Fruit fly (Drosophila melanogaster) whole organism, embryonic: ENCODE data around the gene Ugt35D1.

ENCODE experiments used
- B-H2 ChIP-seq: fragments of 200-800 bp; sonication (Bioruptor generic); optimal IDR thresholded peaks from 2 replicates; lab custom pipeline; 2018; ENCODE audit warnings: missing biosample characterization, mild to moderate bottlenecking, missing genetic modification characterization
- CG10274 ChIP-seq: fragments of 200-800 bp; sonication (Bioruptor generic); optimal IDR thresholded peaks from 3 replicates; lab custom pipeline; 2017; ENCODE audit warnings: missing biosample characterization, mild to moderate bottlenecking, missing genetic modification characterization
- CG11085 ChIP-seq: fragments of 200-800 bp; sonication (Bioruptor generic); IDR thresholded peaks from 2 replicates; pipeline ENCODE4 v1.3.6; 2022; ENCODE audit warnings: missing biosample characterization, missing genetic modification characterization
- CG11093 ChIP-seq: fragments of 200-800 bp; sonication (Bioruptor generic); IDR thresholded peaks from 3 replicates; pipeline ENCODE4 v1.3.6; 2022; ENCODE audit warnings: missing biosample characterization, missing genetic modification characterization
- CG13775 ChIP-seq: fragments of 200-800 bp; sonication (Bioruptor generic); optimal IDR thresholded peaks from 3 replicates; lab custom pipeline; 2017; ENCODE audit warnings: missing biosample characterization, mild to moderate bottlenecking, missing genetic modification characterization
- CG14965 ChIP-seq: fragments of 200-800 bp; sonication (Bioruptor generic); optimal IDR thresholded peaks from 2 replicates; lab custom pipeline; 2016; ENCODE audit warnings: missing biosample characterization, missing genetic modification characterization, borderline replicate concordance
- CG15479 ChIP-seq: fragments of 200-800 bp; sonication (Bioruptor generic); optimal IDR thresholded peaks from 3 replicates; lab custom pipeline; 2019; ENCODE audit warnings: missing biosample characterization, mild to moderate bottlenecking, missing genetic modification characterization, moderate library complexity
- CG18476 ChIP-seq: fragments of 200-800 bp; sonication (Bioruptor generic); optimal IDR thresholded peaks from 2 replicates; lab custom pipeline; 2016; ENCODE audit warnings: missing biosample characterization, mild to moderate bottlenecking, missing genetic modification characterization
- CG18619 ChIP-seq: fragments of 200-800 bp; sonication (Bioruptor generic); optimal IDR thresholded peaks from 3 replicates; lab custom pipeline; 2017; ENCODE audit warnings: missing biosample characterization, mild to moderate bottlenecking, missing genetic modification characterization
- CG18764 ChIP-seq: fragments of 200-800 bp; sonication (Bioruptor generic); optimal IDR thresholded peaks from 3 replicates; lab custom pipeline; 2016; ENCODE audit warnings: missing biosample characterization, missing genetic modification characterization
- CG32772 ChIP-seq: fragments of 200-800 bp; sonication (Bioruptor generic); IDR thresholded peaks from 2 replicates; pipeline ENCODE4 v1.3.6; 2022; ENCODE audit warnings: missing biosample characterization, missing genetic modification characterization
- CG3838 ChIP-seq: fragments of 200-800 bp; sonication (Bioruptor generic); optimal IDR thresholded peaks from 3 replicates; lab custom pipeline; 2016; ENCODE audit warnings: missing biosample characterization, missing genetic modification characterization
- CG4360 ChIP-seq: fragments of 200-800 bp; sonication (Bioruptor generic); IDR thresholded peaks from 2 replicates; pipeline ENCODE4 v1.3.6; 2022; ENCODE audit warnings: missing biosample characterization, missing genetic modification characterization
- CG4424 ChIP-seq: fragments of 200-800 bp; sonication (Bioruptor generic); optimal IDR thresholded peaks from 3 replicates; lab custom pipeline; 2016; ENCODE audit warnings: missing biosample characterization, missing genetic modification characterization
- CG6689 ChIP-seq: fragments of 200-800 bp; sonication (Bioruptor generic); IDR thresholded peaks from 2 replicates; pipeline ENCODE4 v1.3.6; 2022; ENCODE audit warnings: missing biosample characterization, missing genetic modification characterization
- CG9609 ChIP-seq: fragments of 200-800 bp; sonication (Bioruptor generic); optimal IDR thresholded peaks from 3 replicates; lab custom pipeline; 2016; ENCODE audit warnings: missing biosample characterization, missing genetic modification characterization
- CHES-1-like ChIP-seq: fragments of 200-800 bp; sonication (Bioruptor generic); optimal IDR thresholded peaks from 2 replicates; lab custom pipeline; 2016; ENCODE audit warnings: missing biosample characterization, missing genetic modification characterization
- Dip3 ChIP-seq: fragments of 200-800 bp; sonication (Bioruptor generic); optimal IDR thresholded peaks from 3 replicates; lab custom pipeline; 2016; ENCODE audit warnings: missing biosample characterization, missing genetic modification characterization
- Drgx ChIP-seq: fragments of 200-800 bp; sonication (Bioruptor generic); IDR thresholded peaks from 2 replicates; pipeline ENCODE4 v1.3.6; 2022; ENCODE audit warnings: missing biosample characterization, missing genetic modification characterization
- HLH3B ChIP-seq: fragments of 200-800 bp; sonication (Bioruptor generic); IDR thresholded peaks from 2 replicates; pipeline ENCODE4 v1.3.6; 2022; ENCODE audit warnings: missing biosample characterization, missing genetic modification characterization
- Hsf ChIP-seq: fragments of 200-800 bp; sonication (Bioruptor generic); optimal IDR thresholded peaks from 3 replicates; lab custom pipeline; 2016; ENCODE audit warnings: missing biosample characterization, missing genetic modification characterization
- Lhr ChIP-seq: fragments of 200-800 bp; sonication (Bioruptor generic); optimal IDR thresholded peaks from 3 replicates; lab custom pipeline; 2017; ENCODE audit warnings: mild to moderate bottlenecking, missing biosample characterization, missing genetic modification reagents, missing genetic modification characterization
- Lim3 ChIP-seq: fragments of 200-800 bp; sonication (Bioruptor generic); IDR thresholded peaks from 2 replicates; pipeline ENCODE4 v1.3.6; 2022; ENCODE audit warnings: missing biosample characterization, missing genetic modification characterization
- Mad ChIP-seq: fragments of 200-800 bp; sonication (Bioruptor generic); optimal IDR thresholded peaks from 2 replicates; lab custom pipeline; 2016; ENCODE audit warnings: missing biosample characterization, missing genetic modification characterization
- NC2α ChIP-seq: fragments of 200-800 bp; sonication (Bioruptor generic); optimal IDR thresholded peaks from 2 replicates; lab custom pipeline; 2016; ENCODE audit warnings: missing biosample characterization, missing genetic modification characterization
- NK7.1 ChIP-seq: fragments of 200-800 bp; sonication (Bioruptor generic); optimal IDR thresholded peaks from 3 replicates; lab custom pipeline; 2016; ENCODE audit warnings: missing biosample characterization, missing genetic modification characterization
- NfI ChIP-seq: fragments of 200-800 bp; sonication (Bioruptor generic); optimal IDR thresholded peaks from 3 replicates; lab custom pipeline; 2018; ENCODE audit warnings: missing biosample characterization, mild to moderate bottlenecking, missing genetic modification characterization, moderate library complexity
- PHDP ChIP-seq: fragments of 200-800 bp; sonication (Bioruptor generic); optimal IDR thresholded peaks from 3 replicates; lab custom pipeline; 2018; ENCODE audit warnings: missing biosample characterization, mild to moderate bottlenecking, missing genetic modification characterization, moderate library complexity
- Ptx1 ChIP-seq: fragments of 200-800 bp; sonication (Bioruptor generic); IDR thresholded peaks from 2 replicates; pipeline ENCODE4 v1.3.6; 2022; ENCODE audit warnings: missing biosample characterization, missing genetic modification characterization
- Sox102F ChIP-seq: fragments of 200-800 bp; sonication (Bioruptor generic); optimal IDR thresholded peaks from 2 replicates; lab custom pipeline; 2018; ENCODE audit warnings: missing biosample characterization, mild to moderate bottlenecking, missing genetic modification characterization, moderate library complexity
- Sry-δ ChIP-seq: fragments of 200-800 bp; sonication (Bioruptor generic); optimal IDR thresholded peaks from 2 replicates; lab custom pipeline; 2016; ENCODE audit warnings: missing biosample characterization, missing genetic modification characterization
- Xrp1 ChIP-seq: fragments of 200-800 bp; sonication (Bioruptor generic); IDR thresholded peaks from 2 replicates; pipeline ENCODE4 v1.3.6; 2022; ENCODE audit warnings: missing biosample characterization, missing genetic modification characterization
- br ChIP-seq: fragments of >200 bp; optimal IDR thresholded peaks from 2 replicates; lab custom pipeline; 2017
- bsh ChIP-seq, 2 experiments: fragments of 200-800 bp; sonication (Bioruptor generic); optimal IDR thresholded peaks; 2 replicates each; lab custom pipeline; 2017 to 2018; ENCODE audit warnings: mild to moderate bottlenecking in 2 of 2, missing biosample characterization in 2 of 2, missing genetic modification characterization in 2 of 2, moderate library complexity in 1 of 2
- ci ChIP-seq: fragments of 200-800 bp; sonication (Bioruptor generic); IDR thresholded peaks from 3 replicates; pipeline ENCODE4 v1.3.6; 2022; ENCODE audit warnings: missing biosample characterization, missing genetic modification characterization
- dimm ChIP-seq: fragments of 200-800 bp; sonication (Bioruptor generic); IDR thresholded peaks from 2 replicates; pipeline ENCODE4 v1.3.6; 2022; ENCODE audit warnings: missing biosample characterization, missing genetic modification characterization
- dmrt99B ChIP-seq: fragments of 200-800 bp; sonication (Bioruptor generic); optimal IDR thresholded peaks from 2 replicates; lab custom pipeline; 2018; ENCODE audit warnings: missing biosample characterization, mild to moderate bottlenecking, missing genetic modification characterization, moderate library complexity
- gem ChIP-seq: fragments of 200-800 bp; sonication (Bioruptor generic); optimal IDR thresholded peaks from 2 replicates; lab custom pipeline; 2019; ENCODE audit warnings: missing biosample characterization, mild to moderate bottlenecking, missing genetic modification characterization, moderate library complexity
- grau ChIP-seq: fragments of 200-800 bp; optimal IDR thresholded peaks from 3 replicates; lab custom pipeline; 2019; ENCODE audit warnings: missing biosample characterization, mild to moderate bottlenecking, missing genetic modification characterization, moderate library complexity
- ham ChIP-seq: fragments of 200-800 bp; sonication (Bioruptor generic); IDR thresholded peaks from 2 replicates; pipeline ENCODE4 v1.3.6; 2022; ENCODE audit warnings: missing biosample characterization, missing genetic modification characterization
- kni ChIP-seq: fragments of 200-800 bp; sonication (Bioruptor generic); optimal IDR thresholded peaks from 3 replicates; lab custom pipeline; 2017; ENCODE audit warnings: mild to moderate bottlenecking, missing biosample characterization, missing genetic modification reagents, missing genetic modification characterization
- lmd ChIP-seq: fragments of 200-800 bp; sonication (Bioruptor generic); IDR thresholded peaks from 2 replicates; pipeline ENCODE4 v1.3.6; 2022; ENCODE audit warnings: missing biosample characterization, missing genetic modification characterization
- mirr ChIP-seq: fragments of 200-800 bp; sonication (Bioruptor generic); optimal IDR thresholded peaks from 3 replicates; lab custom pipeline; 2018; ENCODE audit warnings: missing biosample characterization, mild to moderate bottlenecking, missing genetic modification characterization
- nau ChIP-seq: fragments of 200-800 bp; sonication (Bioruptor generic); optimal IDR thresholded peaks from 3 replicates; lab custom pipeline; 2017; ENCODE audit warnings: missing biosample characterization, mild to moderate bottlenecking, missing genetic modification characterization, missing genetic modification reagents
- ranshi ChIP-seq: fragments of 200-800 bp; sonication (Bioruptor generic); IDR thresholded peaks from 2 replicates; pipeline ENCODE4 v1.3.6; 2022; ENCODE audit warnings: missing biosample characterization, missing genetic modification characterization
- sob ChIP-seq: fragments of 200-800 bp; sonication (Bioruptor generic); IDR thresholded peaks from 2 replicates; pipeline ENCODE4 v1.3.6; 2022; ENCODE audit warnings: missing biosample characterization, missing genetic modification characterization
- stc ChIP-seq: fragments of 200-800 bp; sonication (Bioruptor generic); IDR thresholded peaks from 2 replicates; pipeline ENCODE4 v1.3.6; 2022; ENCODE audit warnings: missing biosample characterization, missing genetic modification characterization
- tna ChIP-seq: fragments of 200-800 bp; sonication (Bioruptor generic); IDR thresholded peaks from 2 replicates; pipeline ENCODE4 v1.3.6; 2022; ENCODE audit warnings: missing biosample characterization, missing genetic modification characterization; ENCODE audit not compliant: partially characterized antibody
- trem ChIP-seq: fragments of 200-800 bp; optimal IDR thresholded peaks from 3 replicates; lab custom pipeline; 2019; ENCODE audit warnings: missing biosample characterization, mild to moderate bottlenecking, missing genetic modification characterization, moderate library complexity
- twi ChIP-seq: fragments of 200-800 bp; optimal IDR thresholded peaks from 2 replicates; lab custom pipeline; 2019; ENCODE audit warnings: missing biosample characterization, mild to moderate bottlenecking, missing genetic modification characterization, moderate library complexity
- vnd ChIP-seq: fragments of 200-800 bp; sonication (Bioruptor generic); IDR thresholded peaks from 3 replicates; pipeline ENCODE4 v1.3.6; 2022; ENCODE audit warnings: missing biosample characterization, missing genetic modification characterization; ENCODE audit not compliant: partially characterized antibody
- zfh1 ChIP-seq: fragments of 200-800 bp; sonication (Bioruptor generic); IDR thresholded peaks from 3 replicates; pipeline ENCODE4 v1.3.6; 2022; ENCODE audit warnings: missing biosample characterization, missing genetic modification characterization

Gene Ugt35D1

dm6 chr3R:31443455-31443854 lies 48.4 kb upstream of the Ugt35D1 start:
- TF ChIP-seq stc (GFP tag; lab: Robert Waterston, UW) (peak; percentile 36; the same call in 1 of the 2 replicates), CG13775 (GFP tag; lab: Kevin White, UChicago) (no peak), mirr (GFP tag; lab: Kevin White, UChicago) (no peak), ham (GFP tag; lab: Robert Waterston, UW) (no peak), CG6689 (GFP tag; lab: Robert Waterston, UW) (0 out of 2 replicates have a peak, but pooled peaks have one; percentile 20), bsh (GFP tag; optimal IDR thresholded peaks at IDR 0.05; lab: Kevin White, UChicago) (peak in 1 of 2 experiments; percentile 4), CHES-1-like (no peak), Xrp1 (GFP tag; lab: Robert Waterston, UW) (0 out of 2 replicates have a peak, but pooled peaks have one; percentile 15), Dip3 (GFP tag; lab: Kevin White, UChicago) (no peak), CG3838 (GFP tag; lab: Kevin White, UChicago) (no peak), CG18619 (no peak), ci (GFP tag; lab: Robert Waterston, UW) (0 out of 3 replicates have a peak, but pooled peaks have one; percentile 55), Lim3 (no peak), HLH3B (peak; percentile 16; the same call in 1 of the 2 replicates), br (lab: Kevin White, UChicago) (no peak), CG18764 (GFP tag; lab: Kevin White, UChicago) (no peak), NfI (no peak), dimm (GFP tag; lab: Robert Waterston, UW) (no peak), Hsf (GFP tag; lab: Kevin White, UChicago) (no peak), gem (tag; lab: Kevin White, UChicago) (peak; percentile 28), Drgx (GFP tag; lab: Robert Waterston, UW) (peak; percentile 88), CG9609 (GFP tag; lab: Kevin White, UChicago) (no peak), NC2α (no peak), zfh1 (GFP tag; lab: Robert Waterston, UW) (no peak), dmrt99B (tag; lab: Kevin White, UChicago) (peak; percentile 7), kni (GFP tag; lab: Kevin White, UChicago) (no peak), nau (GFP tag; lab: Kevin White, UChicago) (no peak), lmd (peak; percentile 31; the same call in 1 of the 2 replicates), CG11093 (GFP tag; lab: Robert Waterston, UW) (no peak), CG4424 (GFP tag; lab: Kevin White, UChicago) (no peak), ranshi (GFP tag; lab: Robert Waterston, UW) (0 out of 2 replicates have a peak, but pooled peaks have one; percentile 6), grau (no peak), twi (no peak), CG4360 (GFP tag; lab: Robert Waterston, UW) (no peak), CG11085 (no peak), CG18476 (GFP tag; lab: Kevin White, UChicago) (no peak), sob (GFP tag; lab: Robert Waterston, UW) (no peak), CG15479 (GFP tag; lab: Kevin White, UChicago) (no peak), trem (tag; lab: Kevin White, UChicago) (no peak), PHDP (tag; lab: Kevin White, UChicago) (no peak), CG14965 (GFP tag; lab: Kevin White, UChicago) (no peak), Lhr (GFP tag; lab: Kevin White, UChicago) (no peak), NK7.1 (GFP tag; lab: Kevin White, UChicago) (no peak), CG10274 (GFP tag; lab: Kevin White, UChicago) (no peak), Mad (GFP tag; lab: Kevin White, UChicago) (no peak), Sry-δ (GFP tag; lab: Kevin White, UChicago) (no peak), B-H2 (GFP tag; lab: Kevin White, UChicago) (no peak), vnd (GFP tag; lab: Robert Waterston, UW) (no peak), CG32772 (peak; percentile 19; the same call in 1 of the 2 replicates), Ptx1 (GFP tag; lab: Robert Waterston, UW) (0 out of 2 replicates have a peak, but pooled peaks have one; percentile 25), Sox102F (GFP tag; lab: Kevin White, UChicago) (peak; percentile 60), tna (GFP tag; lab: Robert Waterston, UW) (no peak)
